Worm (Caenorhabditis elegans): ENCODE measurements around the gene C29E4.14.

C29E4.14 gene

ce11 chrIII:7884863-7885262, 35.1 kb upstream of the C29E4.14 start, which contains the start of gene ZK688.11:
TSS of gene ZK688.11 (minus strand) at chrIII:7884963.
- TF ChIP-seq ceh-90 (tag; optimal IDR thresholded peaks at IDR 0.05): no peak
- no peak for TF ChIP-seq efl-3 (GFP tag; optimal IDR thresholded peaks at IDR 0.05)
- TF ChIP-seq nhr-90 (tag; optimal IDR thresholded peaks at IDR 0.05; ENCODE audit: poor library complexity): no peak
- no peak for TF ChIP-seq C34B4.2 (tag; optimal IDR thresholded peaks at IDR 0.05)
- no peak for TF ChIP-seq ces-1 (GFP tag; optimal IDR thresholded peaks at IDR 0.05)
- no peak for TF ChIP-seq C04F5.9 (tag; optimal IDR thresholded peaks at IDR 0.05)
- no peak for TF ChIP-seq unc-62 (GFP tag; optimal IDR thresholded peaks at IDR 0.05)
- TF ChIP-seq pag-3 (tag; optimal IDR thresholded peaks at IDR 0.05; ENCODE audit: borderline replicate concordance, insufficient read depth): no peak
- TF ChIP-seq nhr-11 (tag; optimal IDR thresholded peaks at IDR 0.05): no peak
- TF ChIP-seq snu-23 (GFP tag; optimal IDR thresholded peaks at IDR 0.05): no peak
- TF ChIP-seq ama-1 (optimal IDR thresholded peaks at IDR 0.05): no peak
- no peak for TF ChIP-seq jun-1 (tag; optimal IDR thresholded peaks at IDR 0.05)
- TF ChIP-seq lin-15B (tag; optimal IDR thresholded peaks at IDR 0.05): no peak

- TF ChIP-seq nhr-90 (tag; optimal IDR thresholded peaks at IDR 0.05; ENCODE audit: poor library complexity) (no peak), efl-1 (optimal IDR thresholded peaks at IDR 0.05) (no peak), efl-1 (GFP tag; optimal IDR thresholded peaks at IDR 0.05 in 1 of 2) (peak in 1 of 2 experiments; percentile 91), ceh-63 (GFP tag; optimal IDR thresholded peaks at IDR 0.05) (no peak), fos-1 (tag; optimal IDR thresholded peaks at IDR 0.05) (no peak)
These were observed 30.9 kb upstream of the C29E4.14 start for ce11 chrIII:7889036-7889435.

ce11 chrIII:7891573-7892306, 28.2 kb upstream of the C29E4.14 start, which contains the start of the genes ZK688.5 and fahd-1:
TSS of gene ZK688.5 (minus strand) at chrIII:7891623.
TSS of gene fahd-1 (plus strand) at chrIII:7892256.
- TF ChIP-seq ceh-8 (GFP tag; optimal IDR thresholded peaks at IDR 0.05): peak; percentile 4
- no peak for TF ChIP-seq ceh-63 (GFP tag; optimal IDR thresholded peaks at IDR 0.05)
- TF ChIP-seq hlh-17 (GFP tag; optimal IDR thresholded peaks at IDR 0.05; ENCODE audit: borderline replicate concordance): no peak
- peak; percentile 60 for TF ChIP-seq C16A3.4 (tag; optimal IDR thresholded peaks at IDR 0.05)
- TF ChIP-seq nhr-19 (GFP tag; conservative IDR thresholded peaks at IDR 0.05): peak; percentile 57
- TF ChIP-seq dpl-1 (GFP tag; optimal IDR thresholded peaks at IDR 0.05): peak; percentile 43 to 50 (median 49)
- TF ChIP-seq Y116A8C.19 (tag; optimal IDR thresholded peaks at IDR 0.05; ENCODE audit: borderline replicate concordance): no peak
- no peak for TF ChIP-seq sptf-1 (tag; optimal IDR thresholded peaks at IDR 0.05)
- TF ChIP-seq elt-2 (tag; optimal IDR thresholded peaks at IDR 0.05): peak; percentile 21
- TF ChIP-seq skn-1 (tag; optimal IDR thresholded peaks at IDR 0.05): peak; percentile 76
- TF ChIP-seq lin-14 (GFP tag; optimal IDR thresholded peaks at IDR 0.05): peak; percentile 91
- TF ChIP-seq nhr-77 (tag; optimal IDR thresholded peaks at IDR 0.05): peak; percentile 49
- peak; percentile 54 for TF ChIP-seq fkh-8 (tag; optimal IDR thresholded peaks at IDR 0.05)
- no peak for TF ChIP-seq nhr-84 (tag; optimal IDR thresholded peaks at IDR 0.05)
- TF ChIP-seq nhr-47 (tag; optimal IDR thresholded peaks at IDR 0.05): peak; percentile 70
- peak; percentile 10 for TF ChIP-seq nhr-237 (tag; optimal IDR thresholded peaks at IDR 0.05)
- no peak for TF ChIP-seq tlp-1 (tag; optimal IDR thresholded peaks at IDR 0.05)
- peak; percentile 51 for TF ChIP-seq snpc-4 (tag; optimal IDR thresholded peaks at IDR 0.05)
- peak in 1 of 2 experiments; percentile 82 for TF ChIP-seq mdl-1 (tag; optimal IDR thresholded peaks at IDR 0.05)
- peak; percentile 49 for TF ChIP-seq nhr-90 (tag; optimal IDR thresholded peaks at IDR 0.05; ENCODE audit: poor library complexity)
- TF ChIP-seq blmp-1 (tag; optimal IDR thresholded peaks at IDR 0.05): peak; percentile 92
- no peak for TF ChIP-seq mab-9 (GFP tag; IDR thresholded peaks at IDR 0.05)
- TF ChIP-seq lin-15B (tag; optimal IDR thresholded peaks at IDR 0.05): no peak
- peak; percentile 34 for TF ChIP-seq unc-86 (tag; optimal IDR thresholded peaks at IDR 0.05)
- TF ChIP-seq jun-1 (tag; optimal IDR thresholded peaks at IDR 0.05): peak; percentile 46
- peak; percentile 35; the same call in 1 of the 2 replicates for TF ChIP-seq isw-1 (GFP tag; IDR thresholded peaks at IDR 0.05)
- peak; percentile 83 for TF ChIP-seq nhr-71 (tag; optimal IDR thresholded peaks at IDR 0.05)
- no peak for TF ChIP-seq C34B4.2 (tag; optimal IDR thresholded peaks at IDR 0.05)
- peak; percentile 76 for TF ChIP-seq swsn-7 (tag; optimal IDR thresholded peaks at IDR 0.05)
- TF ChIP-seq nhr-76 (tag; optimal IDR thresholded peaks at IDR 0.05): no peak
- peak; percentile 5 to 80 (median 47) for TF ChIP-seq ceh-82 (tag; optimal IDR thresholded peaks at IDR 0.05)
- no peak for TF ChIP-seq ztf-11 (tag; optimal IDR thresholded peaks at IDR 0.05)
- peak in 2 of 6 experiments; percentile 41 to 48 for TF ChIP-seq elt-3 (tag; optimal IDR thresholded peaks at IDR 0.05)
- TF ChIP-seq lin-35 (GFP tag; optimal IDR thresholded peaks at IDR 0.05): peak; percentile 70 to 71
- TF ChIP-seq mef-2 (tag; optimal IDR thresholded peaks at IDR 0.05): no peak
